Worm (Caenorhabditis elegans): ENCODE results near the gene slrp-1.

The slrp-1 gene

ce11 chrV:13577463-13577862 is 11.8 kb downstream of the slrp-1 start (continued):
- TF ChIP-seq F37D6.2 (tag; optimal IDR thresholded peaks at IDR 0.05) = no peak
- no peak for TF ChIP-seq tag-97 (GFP tag; IDR thresholded peaks at IDR 0.05)
- TF ChIP-seq egl-43 (GFP tag; IDR thresholded peaks at IDR 0.05) = no peak
- no peak for TF ChIP-seq nhr-48 (tag; optimal IDR thresholded peaks at IDR 0.05)
- TF ChIP-seq nhr-11 (tag; optimal IDR thresholded peaks at IDR 0.05) = no peak
- TF ChIP-seq lin-29 (GFP tag; IDR thresholded peaks at IDR 0.05) = no peak
- TF ChIP-seq set-16 (GFP tag; IDR thresholded peaks at IDR 0.05) = no peak
- TF ChIP-seq lim-7 (GFP tag; IDR thresholded peaks at IDR 0.05) = no peak
- no peak for TF ChIP-seq nhr-102 (tag; optimal IDR thresholded peaks at IDR 0.05)
- no peak for TF ChIP-seq unc-62 (GFP tag; optimal IDR thresholded peaks at IDR 0.05 in 1 of 2)
- TF ChIP-seq unc-62 (tag; optimal IDR thresholded peaks at IDR 0.05) = no peak
- no peak for TF ChIP-seq pha-4 (GFP tag; IDR thresholded peaks at IDR 0.05)
- no peak for TF ChIP-seq pha-4 (tag; optimal IDR thresholded peaks at IDR 0.05)
- peak; percentile 58 for TF ChIP-seq pqm-1 (tag; optimal IDR thresholded peaks at IDR 0.05)
- no peak for TF ChIP-seq daf-8 (GFP tag; IDR thresholded peaks at IDR 0.05)

ce11 chrV:13578637-13579036 is 13.0 kb downstream of the slrp-1 start, which contains the start of gene C50B8.6:
Gene C50B8.6, plus strand, starts transcription at chrV:13578972.
- TF ChIP-seq hlh-30 (tag; optimal IDR thresholded peaks at IDR 0.05; ENCODE audit: insufficient read depth) (no peak), T26A8.4 (GFP tag; IDR thresholded peaks at IDR 0.05) (no peak), duxl-1 (tag; optimal IDR thresholded peaks at IDR 0.05; ENCODE audit: poor library complexity) (no peak), madf-9 (GFP tag; conservative IDR thresholded peaks at IDR 0.05) (no peak), unc-62 (GFP tag; optimal IDR thresholded peaks at IDR 0.05 in 1 of 2) (peak in 1 of 2 experiments; percentile 64), unc-62 (tag; optimal IDR thresholded peaks at IDR 0.05) (no peak), jun-1 (tag; optimal IDR thresholded peaks at IDR 0.05) (no peak), dmd-6 (GFP tag; IDR thresholded peaks at IDR 0.05) (peak; percentile 41; the same call in 1 of the 2 replicates), nhr-237 (tag; optimal IDR thresholded peaks at IDR 0.05) (no peak), arid-1 (GFP tag; conservative IDR thresholded peaks at IDR 0.05) (no peak), lsy-2 (tag; optimal IDR thresholded peaks at IDR 0.05) (no peak), unc-130 (GFP tag; optimal IDR thresholded peaks at IDR 0.05) (no peak), aly-2 (tag; optimal IDR thresholded peaks at IDR 0.05) (no peak), mxl-3 (GFP tag; optimal IDR thresholded peaks at IDR 0.05) (peak; percentile 26), nhr-111 (GFP tag; optimal IDR thresholded peaks at IDR 0.05) (no peak), lin-1 (GFP tag; IDR thresholded peaks at IDR 0.05) (no peak), nhr-11 (tag; optimal IDR thresholded peaks at IDR 0.05) (no peak), pqm-1 (tag; optimal IDR thresholded peaks at IDR 0.05) (peak; percentile 91), zag-1 (tag; optimal IDR thresholded peaks at IDR 0.05) (no peak), daf-16 (GFP tag; optimal IDR thresholded peaks at IDR 0.05) (no peak), daf-16 (tag; optimal IDR thresholded peaks at IDR 0.05) (peak; percentile 77), F49E8.2 (tag; optimal IDR thresholded peaks at IDR 0.05; ENCODE audit: borderline replicate concordance) (no peak), ZK546.5 (tag; optimal IDR thresholded peaks at IDR 0.05) (no peak), dve-1 (tag; optimal IDR thresholded peaks at IDR 0.05; ENCODE audit: insufficient read depth) (peak; percentile 34), ctbp-1 (GFP tag; IDR thresholded peaks at IDR 0.05) (no peak), nhr-41 (GFP tag; IDR thresholded peaks at IDR 0.05) (no peak), daf-12 (tag; optimal IDR thresholded peaks at IDR 0.05) (no peak), nhr-28 (tag; optimal IDR thresholded peaks at IDR 0.05) (peak; percentile 50), ztf-11 (tag; optimal IDR thresholded peaks at IDR 0.05) (no peak), zip-2 (tag; optimal IDR thresholded peaks at IDR 0.05) (no peak), hlh-11 (tag; optimal IDR thresholded peaks at IDR 0.05) (peak; percentile 36), unc-39 (tag; optimal IDR thresholded peaks at IDR 0.05) (no peak), dmd-9 (GFP tag; IDR thresholded peaks at IDR 0.05) (no peak), F44E2.7 (GFP tag; IDR thresholded peaks at IDR 0.05) (no peak)
